Worm (Caenorhabditis elegans): ENCODE results near the gene wago-5.

DNA sequence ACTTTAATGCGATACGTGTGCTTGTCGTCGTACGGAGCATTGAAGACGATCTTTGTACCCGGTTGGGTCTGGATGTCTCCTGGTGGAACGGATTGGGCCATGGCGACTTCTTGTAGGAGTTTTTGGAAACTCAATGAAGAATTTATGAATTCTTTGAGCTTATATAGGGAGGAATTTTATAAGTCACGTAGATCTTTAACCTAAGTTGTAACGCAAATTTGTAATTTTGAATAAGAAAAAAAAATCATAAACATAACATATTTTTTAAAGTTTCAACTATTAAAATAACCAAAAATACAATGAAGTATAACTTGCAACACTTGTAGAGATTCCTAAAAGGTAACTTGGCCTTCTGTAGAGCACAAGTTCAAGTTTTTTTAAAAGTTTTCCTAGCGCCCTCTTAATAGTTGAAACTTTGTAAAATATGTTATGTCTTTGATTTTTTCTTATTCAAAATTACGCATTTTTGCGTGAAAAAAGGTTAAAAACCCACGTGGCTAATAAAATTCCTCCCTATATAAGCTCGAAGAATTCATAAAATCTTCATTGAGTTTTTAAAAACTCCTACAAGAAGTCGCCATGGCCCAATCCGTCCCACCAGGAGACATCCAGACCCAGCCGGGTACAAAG is 17.8 kb downstream of the wago-5 start, which contains the start of the genes msp-63 and msp-142:
- no peak for TF ChIP-seq W03F9.2 (tag; optimal IDR thresholded peaks at IDR 0.05)
- TF ChIP-seq dao-5 (tag; optimal IDR thresholded peaks at IDR 0.05), result no peak
- TF ChIP-seq him-1 (tag; optimal IDR thresholded peaks at IDR 0.05), result no peak
